Fruit fly (Drosophila melanogaster): ENCODE measurements around the gene Rpt2.

Gene Rpt2

dm6 chr3R:23909347-23909862 is 22.0 kb downstream of the Rpt2 start (continued):
- TF ChIP-seq Sry-β (GFP tag; optimal IDR thresholded peaks at IDR 0.05), result no peak
- TF ChIP-seq CG33213 (GFP tag; optimal IDR thresholded peaks at IDR 0.05), result peak; percentile 25
- TF ChIP-seq Ptx1 (GFP tag; IDR thresholded peaks at IDR 0.05), result 0 out of 2 replicates have a peak, but pooled peaks have one; percentile 15
- TF ChIP-seq Max (GFP tag; optimal IDR thresholded peaks at IDR 0.05), result no peak
- TF ChIP-seq Lpt (GFP tag; optimal IDR thresholded peaks at IDR 0.05), result no peak
- peak; percentile 14 for TF ChIP-seq CG4328 (GFP tag; optimal IDR thresholded peaks at IDR 0.05)
- peak; percentile 66 for TF ChIP-seq CrebB (tag; optimal IDR thresholded peaks at IDR 0.05)
- TF ChIP-seq CG15073 (GFP tag; optimal IDR thresholded peaks at IDR 0.05), result no peak
- no peak for TF ChIP-seq BEAF-32 (GFP tag; optimal IDR thresholded peaks at IDR 0.05)
- peak; percentile 31 for TF ChIP-seq CG12071 (GFP tag; optimal IDR thresholded peaks at IDR 0.05)
- TF ChIP-seq nerfin-2 (GFP tag; IDR thresholded peaks at IDR 0.05; ENCODE audit: partially characterized antibody), result no peak
- no peak for TF ChIP-seq tio (GFP tag; optimal IDR thresholded peaks at IDR 0.05)
- TF ChIP-seq CG31388 (GFP tag; optimal IDR thresholded peaks at IDR 0.05), result no peak
- TF ChIP-seq fd3F (GFP tag; optimal IDR thresholded peaks at IDR 0.05), result peak; percentile 55
- TF ChIP-seq Antp (GFP tag; optimal IDR thresholded peaks at IDR 0.05), result no peak
- peak; percentile 6 for TF ChIP-seq cato (GFP tag; optimal IDR thresholded peaks at IDR 0.05; ENCODE audit: borderline replicate concordance)
- TF ChIP-seq CG8478 (optimal IDR thresholded peaks at IDR 0.05), result no peak
- peak; percentile 69 for TF ChIP-seq lab (GFP tag; optimal IDR thresholded peaks at IDR 0.05)
- TF ChIP-seq CG10321 (GFP tag; IDR thresholded peaks at IDR 0.05), result 0 out of 2 replicates have a peak, but pooled peaks have one; percentile 13
- TF ChIP-seq fd96Cb (tag; optimal IDR thresholded peaks at IDR 0.05), result no peak
- TF ChIP-seq CG16813 (GFP tag; IDR thresholded peaks at IDR 0.05; ENCODE audit: partially characterized antibody), result no peak
- TF ChIP-seq phol (tag; optimal IDR thresholded peaks at IDR 0.05), result no peak
- no peak for TF ChIP-seq eve (GFP tag; optimal IDR thresholded peaks at IDR 0.05)
- TF ChIP-seq CG8359 (GFP tag; optimal IDR thresholded peaks at IDR 0.05; ENCODE audit: borderline replicate concordance), result no peak
- TF ChIP-seq slou (GFP tag; optimal IDR thresholded peaks at IDR 0.05), result no peak
- TF ChIP-seq CG1602 (GFP tag; optimal IDR thresholded peaks at IDR 0.05), result no peak
- peak; percentile 75 for TF ChIP-seq CG15269 (tag; optimal IDR thresholded peaks at IDR 0.05)
- TF ChIP-seq CG11723 (GFP tag; optimal IDR thresholded peaks at IDR 0.05), result peak; percentile 39
- TF ChIP-seq CG17328 (GFP tag; IDR thresholded peaks at IDR 0.05), result 0 out of 2 replicates have a peak, but pooled peaks have one; percentile 25
- TF ChIP-seq Dip2 (GFP tag; IDR thresholded peaks at IDR 0.05), result no peak
- TF ChIP-seq CG18764 (GFP tag; optimal IDR thresholded peaks at IDR 0.05), result peak; percentile 39
- TF ChIP-seq CG16779 (GFP tag; IDR thresholded peaks at IDR 0.05), result no peak
- no peak for TF ChIP-seq CG11456 (GFP tag; IDR thresholded peaks at IDR 0.05)
- TF ChIP-seq CG8281 (tag; optimal IDR thresholded peaks at IDR 0.05), result peak; percentile 31
- no peak for TF ChIP-seq btn (GFP tag; optimal IDR thresholded peaks at IDR 0.05)
- no peak for TF ChIP-seq CG17612 (GFP tag; IDR thresholded peaks at IDR 0.05)
- peak; percentile 61 for TF ChIP-seq ftz-f1 (GFP tag; optimal IDR thresholded peaks at IDR 0.05)
- TF ChIP-seq fd64A (GFP tag; optimal IDR thresholded peaks at IDR 0.05), result peak; percentile 64
- TF ChIP-seq ken (GFP tag; IDR thresholded peaks at IDR 0.05), result no peak
- TF ChIP-seq CG11247 (GFP tag; IDR thresholded peaks at IDR 0.05), result no peak
- TF ChIP-seq sim (GFP tag; IDR thresholded peaks at IDR 0.05), result no peak
- TF ChIP-seq CG4617 (GFP tag; optimal IDR thresholded peaks at IDR 0.05; ENCODE audit: borderline replicate concordance), result no peak
- peak; percentile 63 for TF ChIP-seq PHDP (tag; optimal IDR thresholded peaks at IDR 0.05)
- peak; percentile 29 for TF ChIP-seq CG1603 (tag; optimal IDR thresholded peaks at IDR 0.05)
- no peak for TF ChIP-seq CG2875 (GFP tag; optimal IDR thresholded peaks at IDR 0.05)
- TF ChIP-seq CG31365 (tag; optimal IDR thresholded peaks at IDR 0.05), result no peak
- no peak for TF ChIP-seq CG1647 (GFP tag; optimal IDR thresholded peaks at IDR 0.05)
- TF ChIP-seq slbo (GFP tag; IDR thresholded peaks at IDR 0.05), result no peak; the same call in 1 of the 2 replicates
- TF ChIP-seq CG6791 (GFP tag; IDR thresholded peaks at IDR 0.05; ENCODE audit: partially characterized antibody), result no peak
- TF ChIP-seq sisA (GFP tag; IDR thresholded peaks at IDR 0.05), result no peak
- TF ChIP-seq CG9609 (GFP tag; optimal IDR thresholded peaks at IDR 0.05), result no peak

Measured in whole organism, embryonic.